Fruit fly (Drosophila melanogaster): Measurements from ENCODE around the gene CG31495.
A peak's percentile ranks its signal among the peaks of the same experiment; 100 is the strongest.

Gene CG31495

DNA sequence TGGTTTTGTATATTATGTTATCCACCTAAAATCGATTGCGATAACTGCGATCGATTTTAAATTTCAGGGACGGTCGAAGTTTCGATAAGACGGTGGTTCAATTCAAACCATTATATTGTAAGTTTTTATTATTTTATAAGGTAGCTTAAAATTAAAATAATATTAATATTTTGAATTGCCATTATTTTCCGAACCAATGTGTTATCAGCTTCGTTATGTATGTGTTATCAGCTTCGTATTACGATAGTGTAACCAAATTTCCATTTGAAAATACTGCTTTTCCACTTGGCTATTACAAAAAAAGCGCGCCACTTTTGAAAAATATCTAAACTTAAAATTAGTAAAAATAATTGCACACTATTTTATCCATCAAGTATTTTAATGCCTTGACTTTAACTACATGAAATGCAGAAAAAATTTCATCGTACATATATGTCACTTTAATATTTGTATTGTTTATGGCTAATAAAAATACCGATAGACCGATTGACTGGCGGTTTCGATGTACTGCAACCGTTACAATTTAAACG is at the start of gene CG31495:
TSS of gene CG31495 (minus strand) at position 52 of the 530 bp plus-strand sequence.
- no peak for TF ChIP-seq Dll (optimal IDR thresholded peaks at IDR 0.05)
- no peak for TF ChIP-seq usp (GFP tag; optimal IDR thresholded peaks at IDR 0.05)
- TF ChIP-seq CG8478 (optimal IDR thresholded peaks at IDR 0.05) = no peak
- no peak for TF ChIP-seq psq (optimal IDR thresholded peaks at IDR 0.05)
- TF ChIP-seq EcR (GFP tag; optimal IDR thresholded peaks at IDR 0.05) = no peak
- no peak for TF ChIP-seq pan (optimal IDR thresholded peaks at IDR 0.05)

DNA sequence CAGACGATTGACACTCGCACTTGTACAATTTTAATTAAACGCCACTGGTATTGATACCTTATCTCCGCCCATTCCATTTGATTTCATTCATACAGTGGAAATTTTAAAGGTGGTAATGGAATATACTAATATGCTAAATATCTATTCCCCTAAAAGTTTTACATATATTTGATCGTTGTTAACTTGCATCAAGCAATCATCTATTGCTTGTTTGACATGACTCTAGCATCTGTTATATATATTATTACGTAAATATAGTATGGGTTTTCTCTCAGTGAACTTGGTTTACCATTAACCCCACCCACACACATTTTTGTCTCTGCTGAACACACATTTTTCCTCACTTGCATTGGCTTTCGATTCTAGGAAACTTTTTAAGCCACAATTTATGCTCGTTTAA is 48.6 kb upstream of the CG31495 start:
- TF ChIP-seq Dll (optimal IDR thresholded peaks at IDR 0.05) = no peak
- no peak for TF ChIP-seq pan (optimal IDR thresholded peaks at IDR 0.05)

DNA sequence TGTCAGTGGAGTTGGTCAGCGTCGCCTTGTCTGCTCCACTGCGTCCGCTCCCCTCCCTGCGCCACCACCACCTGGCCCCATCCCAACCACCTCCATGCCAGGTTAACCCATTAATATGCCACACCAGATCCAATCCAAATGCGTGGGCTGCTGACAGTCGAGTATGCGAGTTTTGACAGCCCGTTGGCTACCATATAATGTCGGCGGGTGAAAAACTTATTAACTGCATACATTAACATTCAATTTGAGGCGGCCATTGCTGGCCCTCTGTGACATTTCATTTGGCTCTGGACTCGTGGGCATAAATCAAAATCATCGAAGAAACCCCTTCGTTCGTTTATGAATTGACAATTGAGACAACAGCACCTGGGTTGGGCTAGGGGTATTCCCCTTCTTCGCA is 48.1 kb upstream of the CG31495 start:
- TF ChIP-seq Dll (optimal IDR thresholded peaks at IDR 0.05) (no peak), CG8478 (optimal IDR thresholded peaks at IDR 0.05) (no peak), usp (GFP tag; optimal IDR thresholded peaks at IDR 0.05) (no peak), EcR (GFP tag; optimal IDR thresholded peaks at IDR 0.05) (no peak), pan (optimal IDR thresholded peaks at IDR 0.05) (no peak), psq (optimal IDR thresholded peaks at IDR 0.05) (no peak)

DNA sequence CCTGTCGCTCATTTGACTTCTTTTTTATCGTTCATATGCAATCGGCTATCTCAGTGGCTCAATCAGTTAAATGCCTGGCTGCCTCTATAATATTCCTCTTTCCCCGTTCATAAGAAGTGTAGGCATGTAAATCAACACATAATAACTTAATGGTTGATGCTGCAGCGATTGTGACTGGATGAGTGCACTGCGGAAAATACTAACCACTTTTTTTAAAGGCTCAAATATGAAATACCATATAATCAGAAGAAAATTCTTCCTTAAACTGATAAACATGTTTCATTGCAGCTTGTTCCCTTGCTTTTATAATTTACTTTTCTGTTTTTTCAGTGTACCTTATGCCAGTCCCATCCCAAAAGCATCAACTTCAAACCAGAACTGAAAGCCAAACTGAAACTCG is 45.2 kb upstream of the CG31495 start:
- TF ChIP-seq pan (optimal IDR thresholded peaks at IDR 0.05) (no peak), Dll (optimal IDR thresholded peaks at IDR 0.05) (no peak), psq (optimal IDR thresholded peaks at IDR 0.05) (no peak), CG8478 (optimal IDR thresholded peaks at IDR 0.05) (no peak), usp (GFP tag; optimal IDR thresholded peaks at IDR 0.05) (no peak), EcR (GFP tag; optimal IDR thresholded peaks at IDR 0.05) (no peak)

DNA sequence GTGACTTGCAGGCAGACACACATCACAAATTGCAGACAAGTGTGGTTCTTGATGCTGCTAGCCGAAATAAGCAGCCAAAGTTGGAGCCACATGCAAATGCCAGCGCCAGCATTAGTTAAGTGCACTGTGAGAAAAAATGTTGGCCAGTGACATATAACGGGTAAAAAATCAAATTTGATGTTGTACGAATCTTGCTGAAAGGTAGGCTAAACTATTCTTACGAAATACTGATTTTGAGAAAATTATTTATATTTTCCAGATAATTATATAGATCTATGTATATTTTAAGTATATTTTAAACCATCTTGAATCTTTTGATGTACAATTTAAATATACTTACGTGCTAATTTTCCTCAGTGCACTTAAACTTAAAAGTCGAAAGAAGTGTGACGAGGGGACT is 43.7 kb upstream of the CG31495 start:
- TF ChIP-seq psq (optimal IDR thresholded peaks at IDR 0.05) (no peak), pan (optimal IDR thresholded peaks at IDR 0.05) (no peak), Dll (optimal IDR thresholded peaks at IDR 0.05) (no peak), CG8478 (optimal IDR thresholded peaks at IDR 0.05) (no peak), usp (GFP tag; optimal IDR thresholded peaks at IDR 0.05) (no peak)

DNA sequence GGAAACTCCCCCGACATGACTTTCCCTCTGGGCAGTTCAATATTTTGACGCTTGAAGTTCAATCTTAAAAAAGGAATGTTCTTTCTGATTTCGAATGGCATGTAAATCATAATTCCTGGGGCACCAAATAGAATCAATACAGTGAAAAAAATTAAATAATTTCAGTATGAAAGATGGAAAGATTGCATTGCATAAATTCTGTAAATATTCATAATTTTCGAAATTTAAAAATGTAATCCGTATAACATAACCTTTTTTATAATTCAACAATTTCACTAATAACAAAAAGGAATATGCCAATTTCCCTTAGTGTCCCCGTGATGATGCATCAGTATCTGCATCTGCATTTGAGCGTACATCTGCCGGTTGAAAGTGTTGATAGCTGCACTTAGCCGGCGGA is 41.1 kb upstream of the CG31495 start:
- no peak for TF ChIP-seq EcR (GFP tag; optimal IDR thresholded peaks at IDR 0.05)
- no peak for TF ChIP-seq Dll (optimal IDR thresholded peaks at IDR 0.05)
- no peak for TF ChIP-seq pan (optimal IDR thresholded peaks at IDR 0.05)
- TF ChIP-seq usp (GFP tag; optimal IDR thresholded peaks at IDR 0.05) = no peak
- no peak for TF ChIP-seq CG8478 (optimal IDR thresholded peaks at IDR 0.05)
- no peak for TF ChIP-seq psq (optimal IDR thresholded peaks at IDR 0.05)

DNA sequence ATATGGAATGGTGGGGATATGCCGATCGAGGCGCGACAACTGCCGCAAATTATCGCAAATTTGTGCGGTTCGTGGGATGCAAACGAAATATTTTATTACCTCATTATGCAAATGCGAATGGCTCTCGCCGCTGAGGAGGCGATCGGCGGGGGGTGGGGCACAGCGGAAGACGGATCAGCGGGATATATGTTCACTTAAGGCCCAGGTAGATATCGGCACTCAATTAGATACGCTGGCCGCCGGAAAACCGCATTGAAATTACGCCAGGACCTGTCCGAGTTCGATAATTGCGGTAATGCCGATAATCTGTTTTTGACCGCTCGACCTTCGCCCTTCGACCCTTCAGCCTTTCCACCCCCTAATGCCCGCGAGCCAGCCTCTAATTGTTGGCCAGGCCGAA is 39.6 kb upstream of the CG31495 start:
- TF ChIP-seq Dll (optimal IDR thresholded peaks at IDR 0.05) = no peak
- no peak for TF ChIP-seq psq (optimal IDR thresholded peaks at IDR 0.05)
- no peak for TF ChIP-seq EcR (GFP tag; optimal IDR thresholded peaks at IDR 0.05)
- TF ChIP-seq usp (GFP tag; optimal IDR thresholded peaks at IDR 0.05) = no peak
- TF ChIP-seq CG8478 (optimal IDR thresholded peaks at IDR 0.05) = no peak
- TF ChIP-seq pan (optimal IDR thresholded peaks at IDR 0.05) = no peak

DNA sequence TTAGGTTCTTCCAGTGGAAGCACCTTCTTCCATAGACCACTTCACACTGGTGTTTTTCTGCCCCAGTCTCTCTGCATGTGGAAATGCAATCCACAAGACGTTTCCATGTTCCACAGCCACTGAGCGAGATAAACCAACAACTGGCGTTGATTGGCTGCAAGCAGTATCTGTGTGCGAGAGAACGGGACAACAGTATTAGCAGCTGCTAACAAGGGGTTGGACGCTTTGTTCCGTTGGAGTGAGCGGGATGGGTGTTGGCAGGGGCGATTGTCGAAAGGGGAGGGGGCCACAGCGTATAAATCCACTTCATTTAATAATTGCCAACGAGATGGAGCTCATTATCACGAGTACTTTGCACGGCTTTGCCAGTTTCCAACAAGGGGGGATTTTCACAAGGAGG is 37.4 kb upstream of the CG31495 start:
- TF ChIP-seq CG8478 (optimal IDR thresholded peaks at IDR 0.05) (peak; percentile 78), Dll (optimal IDR thresholded peaks at IDR 0.05) (no peak)

DNA sequence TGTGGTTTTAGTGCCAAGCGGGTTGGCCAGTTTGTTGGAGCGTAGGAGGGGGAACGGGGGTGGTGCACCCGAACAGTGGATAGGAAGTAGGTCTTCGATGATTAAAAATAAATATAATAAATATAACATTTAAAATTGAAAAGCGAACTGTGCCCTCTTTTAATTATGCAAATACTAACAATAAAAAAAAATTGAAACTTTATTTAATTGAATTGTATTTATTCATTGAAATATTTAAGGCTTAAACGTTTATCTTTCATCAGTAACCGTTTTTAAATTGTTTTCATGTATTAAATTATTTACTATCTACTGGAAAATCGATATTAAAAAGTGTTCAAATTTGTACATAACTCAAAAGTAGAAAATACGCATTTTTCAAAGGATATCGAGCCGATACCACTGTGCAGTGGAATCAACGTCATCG is 35.7 kb upstream of the CG31495 start:
- TF ChIP-seq Dll (optimal IDR thresholded peaks at IDR 0.05) (no peak), CG8478 (optimal IDR thresholded peaks at IDR 0.05) (no peak), psq (optimal IDR thresholded peaks at IDR 0.05) (no peak), usp (GFP tag; optimal IDR thresholded peaks at IDR 0.05) (no peak), pan (optimal IDR thresholded peaks at IDR 0.05) (no peak), EcR (GFP tag; optimal IDR thresholded peaks at IDR 0.05) (no peak)

DNA sequence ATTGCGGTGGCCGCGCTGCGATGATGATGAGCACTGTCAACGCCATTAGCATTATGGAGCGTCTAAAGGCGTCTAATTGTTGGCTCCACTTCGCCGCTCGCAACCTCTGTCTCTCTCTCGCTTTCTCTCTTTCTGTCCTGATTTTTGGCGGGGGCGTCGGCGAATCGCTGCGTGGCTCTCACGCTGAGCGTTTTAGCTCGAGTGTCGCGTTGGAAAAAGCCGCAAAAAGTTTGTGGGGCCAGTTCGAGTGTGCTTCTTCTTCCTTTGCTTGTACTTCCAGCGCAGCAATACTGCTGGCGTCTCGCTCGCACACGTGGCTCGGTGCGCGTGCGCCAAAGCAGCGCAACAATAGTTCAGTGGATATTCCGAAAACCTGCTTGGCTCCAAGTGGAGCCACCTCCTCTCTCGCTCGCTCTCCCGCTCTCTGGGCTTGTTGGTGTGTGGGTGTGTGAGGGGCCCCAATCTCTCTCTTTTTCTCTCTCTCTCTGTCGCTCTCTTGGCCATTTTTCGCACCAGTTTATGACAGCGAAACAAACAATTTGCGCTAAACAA is 35.2 kb upstream of the CG31495 start, which contains the start of gene E5:
TSS of gene E5 (minus strand) at position 51 of the 552 bp plus-strand sequence.
- TF ChIP-seq pan (optimal IDR thresholded peaks at IDR 0.05) (no peak), CG8478 (optimal IDR thresholded peaks at IDR 0.05) (peak; percentile 92), usp (GFP tag; optimal IDR thresholded peaks at IDR 0.05) (no peak), Dll (optimal IDR thresholded peaks at IDR 0.05) (peak; percentile 72)

DNA sequence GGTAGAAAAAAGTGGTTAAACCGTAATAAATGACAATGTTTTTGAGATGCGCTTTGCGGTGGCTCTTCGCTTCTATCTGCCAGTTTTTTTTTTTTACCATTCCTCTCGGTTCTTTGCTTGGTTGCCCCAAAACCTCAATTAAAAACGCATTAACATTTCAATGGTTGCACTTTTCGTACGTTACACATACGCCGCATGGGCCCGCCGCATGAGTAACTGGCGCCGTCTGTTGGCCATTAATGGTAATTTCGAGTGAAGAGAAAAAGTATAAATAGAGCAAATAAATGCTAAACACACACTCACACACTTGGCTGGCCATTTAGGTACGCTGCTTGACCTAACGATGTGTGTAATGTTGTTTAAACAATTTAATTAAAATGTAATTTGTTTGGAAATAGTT is 32.4 kb upstream of the CG31495 start:
- TF ChIP-seq pan (optimal IDR thresholded peaks at IDR 0.05) (no peak), CG8478 (optimal IDR thresholded peaks at IDR 0.05) (no peak), EcR (GFP tag; optimal IDR thresholded peaks at IDR 0.05) (no peak), psq (optimal IDR thresholded peaks at IDR 0.05) (no peak), usp (GFP tag; optimal IDR thresholded peaks at IDR 0.05) (no peak), Dll (optimal IDR thresholded peaks at IDR 0.05) (no peak)

DNA sequence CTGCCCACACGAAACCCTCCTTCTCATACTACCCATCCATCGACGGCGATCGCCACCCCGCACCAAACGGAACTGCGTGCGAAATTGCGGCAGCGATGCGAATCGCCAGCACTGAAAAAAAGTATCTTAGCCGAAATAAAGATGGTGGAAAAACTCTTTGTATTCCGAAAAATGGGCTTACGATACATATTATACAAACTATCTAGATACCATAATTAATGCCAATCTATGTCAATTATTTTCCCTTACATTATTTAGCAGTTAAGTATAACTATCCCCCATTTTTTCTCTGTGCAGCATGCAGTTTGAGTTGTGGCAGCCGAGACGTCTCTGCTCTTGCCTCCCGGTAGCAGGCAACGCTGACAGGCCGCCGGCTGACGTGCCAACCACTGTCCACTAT is 22.1 kb upstream of the CG31495 start:
- TF ChIP-seq CG8478 (optimal IDR thresholded peaks at IDR 0.05) (no peak), Dll (optimal IDR thresholded peaks at IDR 0.05) (no peak), usp (GFP tag; optimal IDR thresholded peaks at IDR 0.05) (no peak), pan (optimal IDR thresholded peaks at IDR 0.05) (no peak), EcR (GFP tag; optimal IDR thresholded peaks at IDR 0.05) (no peak), psq (optimal IDR thresholded peaks at IDR 0.05) (no peak)

DNA sequence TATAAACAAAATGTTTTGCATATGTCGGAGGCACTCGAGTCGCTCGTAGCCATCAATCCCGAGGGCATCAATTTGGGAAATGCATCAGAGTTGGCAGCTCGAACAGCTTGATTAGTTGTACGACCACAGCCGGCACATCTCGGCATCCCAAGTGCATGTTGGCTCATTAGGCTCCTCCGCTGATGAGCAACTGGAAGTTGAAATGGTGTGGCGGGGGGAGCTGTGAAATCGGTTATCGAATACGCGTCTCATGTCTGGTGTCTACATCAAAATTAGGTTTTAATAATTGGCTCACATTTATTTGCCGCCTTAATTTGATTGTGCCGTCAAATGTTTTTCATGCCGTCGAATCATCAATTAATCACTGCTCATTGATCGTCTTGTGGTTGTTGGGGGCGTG is 19.5 kb upstream of the CG31495 start:
- TF ChIP-seq psq (optimal IDR thresholded peaks at IDR 0.05) = no peak
- TF ChIP-seq CG8478 (optimal IDR thresholded peaks at IDR 0.05) = no peak
- no peak for TF ChIP-seq Dll (optimal IDR thresholded peaks at IDR 0.05)
- no peak for TF ChIP-seq usp (GFP tag; optimal IDR thresholded peaks at IDR 0.05)
- TF ChIP-seq EcR (GFP tag; optimal IDR thresholded peaks at IDR 0.05) = no peak
- TF ChIP-seq pan (optimal IDR thresholded peaks at IDR 0.05) = no peak

Data from whole organism.